Worm (Caenorhabditis elegans) whole organism, L2 larva: ENCODE data around the gene C14A4.7.

ENCODE experiments used
- lin-13 ChIP-seq: fragments of 150-350 bp; optimal IDR thresholded peaks from 2 replicates; lab custom pipeline; 2014; ENCODE audit warnings: missing biosample characterization, missing genetic modification reagents, missing genetic modification characterization
- lsy-2 ChIP-seq, 2 experiments: fragments of 150-350 bp in 1 of 2; sonication (generic microtip) in 1 of 2; optimal IDR thresholded peaks; 2 replicates each; lab custom pipeline; 2014 to 2017; ENCODE audit warnings: missing biosample characterization in 2 of 2, missing genetic modification characterization in 2 of 2
- zag-1 ChIP-seq: fragments of 150-350 bp; optimal IDR thresholded peaks from 2 replicates; lab custom pipeline; 2014; ENCODE audit warnings: missing biosample characterization, missing genetic modification characterization

DNA sequence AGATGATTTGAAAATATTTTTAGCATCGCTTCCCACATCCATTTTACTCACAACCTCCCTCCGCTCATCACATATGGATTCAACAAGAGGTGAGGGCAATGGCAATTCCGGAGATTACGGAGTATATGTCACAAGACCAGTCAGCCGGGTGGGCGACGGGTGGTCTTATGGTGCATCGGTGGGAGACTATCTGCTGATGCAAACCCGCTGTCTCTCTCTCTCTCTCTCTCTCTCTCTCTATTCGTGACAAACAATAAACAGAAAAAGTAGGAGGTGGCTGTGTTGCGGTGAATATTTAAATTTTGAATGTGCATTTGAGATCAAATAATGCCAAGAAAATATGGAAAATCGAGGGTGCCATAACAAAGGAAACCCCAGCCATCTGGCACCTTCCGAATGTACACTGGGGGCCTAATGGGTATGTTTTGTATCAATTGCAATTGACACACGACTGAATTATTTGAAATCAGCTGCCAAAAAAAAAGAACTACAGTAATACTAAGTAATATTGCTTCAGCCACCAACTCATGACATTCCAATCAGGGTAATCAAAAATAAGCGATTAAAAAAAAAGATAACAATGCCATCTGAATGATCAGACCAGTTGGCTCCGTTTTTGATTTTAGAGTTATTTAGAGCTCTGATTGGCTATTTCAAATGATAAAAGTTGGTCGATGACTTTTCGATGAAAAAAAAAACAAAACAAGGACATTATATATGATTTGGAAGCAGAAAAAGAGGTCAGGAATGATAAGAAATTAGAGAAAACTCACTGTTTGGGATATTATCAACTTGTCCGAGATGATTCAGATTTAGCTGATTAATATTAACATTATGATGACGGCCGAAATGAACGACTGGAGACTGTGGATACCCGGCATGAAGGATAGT, 48.3 kb downstream of the C14A4.7 start:
- no peak for TF ChIP-seq lin-13 (GFP tag; lab: Kevin White, UChicago)
- no peak for TF ChIP-seq zag-1 (tag; lab: Kevin White, UChicago)
- TF ChIP-seq lsy-2 (tag; optimal IDR thresholded peaks at IDR 0.05; lab: Kevin White, UChicago) = no peak
